Fruit fly (Drosophila melanogaster) whole organism, adult: Measurements from ENCODE around the gene Fum3.

Experiments used
- CG11617 ChIP-seq: fragments of 200-800 bp; sonication (Bioruptor generic); optimal IDR thresholded peaks from 2 replicates; lab custom pipeline; 2017; ENCODE audit warnings: mild to moderate bottlenecking, missing biosample characterization, missing genetic modification reagents, missing genetic modification characterization
- CG12768 ChIP-seq: fragments of 200-800 bp; sonication (Bioruptor generic); optimal IDR thresholded peaks from 2 replicates; lab custom pipeline; 2017; ENCODE audit warnings: missing biosample characterization, missing genetic modification characterization, mild to moderate bottlenecking, moderate library complexity, missing genetic modification reagents
- CG14711 ChIP-seq: fragments of 200-800 bp; sonication (Bioruptor generic); optimal IDR thresholded peaks from 2 replicates; lab custom pipeline; 2018; ENCODE audit warnings: missing biosample characterization, mild to moderate bottlenecking, missing genetic modification characterization, moderate library complexity
- CG5204 ChIP-seq: fragments of 200-800 bp; sonication (Bioruptor generic); optimal IDR thresholded peaks from 2 replicates; lab custom pipeline; 2016; ENCODE audit warnings: missing biosample characterization, missing genetic modification characterization
- CG7045 ChIP-seq: fragments of 200-800 bp; sonication (Bioruptor generic); optimal IDR thresholded peaks from 2 replicates; lab custom pipeline; 2017; ENCODE audit warnings: missing biosample characterization, mild to moderate bottlenecking, missing genetic modification characterization
- CG7101 ChIP-seq: fragments of 200-800 bp; sonication (Bioruptor generic); optimal IDR thresholded peaks from 2 replicates; lab custom pipeline; 2018; ENCODE audit warnings: missing biosample characterization, mild to moderate bottlenecking, missing genetic modification characterization, moderate library complexity
- Clk ChIP-seq: fragments of 200-800 bp; sonication (Bioruptor generic); optimal IDR thresholded peaks from 2 replicates; lab custom pipeline; 2017; ENCODE audit warnings: missing biosample characterization, missing genetic modification characterization
- Mnt ChIP-seq: fragments of 200-800 bp; sonication (Bioruptor generic); optimal IDR thresholded peaks from 2 replicates; lab custom pipeline; 2016; ENCODE audit warnings: missing biosample characterization, mild to moderate bottlenecking, missing genetic modification characterization
- bab1 ChIP-seq: fragments of 200-800 bp; sonication (Bioruptor generic); optimal IDR thresholded peaks from 3 replicates; lab custom pipeline; 2019; ENCODE audit warnings: missing biosample characterization, mild to moderate bottlenecking, missing genetic modification characterization, moderate library complexity
- cnc ChIP-seq, 2 experiments: fragments of >200 bp; optimal IDR thresholded peaks; 2 replicates each; lab custom pipeline; 2017
- kay ChIP-seq: fragments of 200-800 bp; sonication (Bioruptor generic); peaks from one replicate; lab custom pipeline; 2016; ENCODE audit warnings: missing biosample characterization, missing genetic modification characterization, borderline replicate concordance
- ovo ChIP-seq: fragments of 200-800 bp; sonication (Bioruptor generic); optimal IDR thresholded peaks from 2 replicates; lab custom pipeline; 2016; ENCODE audit warnings: missing biosample characterization, missing genetic modification characterization
- pad ChIP-seq: fragments of 200-800 bp; sonication (Bioruptor generic); optimal IDR thresholded peaks from 3 replicates; lab custom pipeline; 2017; ENCODE audit warnings: missing biosample characterization, missing genetic modification characterization, mild to moderate bottlenecking, moderate library complexity, missing genetic modification reagents

DNA sequence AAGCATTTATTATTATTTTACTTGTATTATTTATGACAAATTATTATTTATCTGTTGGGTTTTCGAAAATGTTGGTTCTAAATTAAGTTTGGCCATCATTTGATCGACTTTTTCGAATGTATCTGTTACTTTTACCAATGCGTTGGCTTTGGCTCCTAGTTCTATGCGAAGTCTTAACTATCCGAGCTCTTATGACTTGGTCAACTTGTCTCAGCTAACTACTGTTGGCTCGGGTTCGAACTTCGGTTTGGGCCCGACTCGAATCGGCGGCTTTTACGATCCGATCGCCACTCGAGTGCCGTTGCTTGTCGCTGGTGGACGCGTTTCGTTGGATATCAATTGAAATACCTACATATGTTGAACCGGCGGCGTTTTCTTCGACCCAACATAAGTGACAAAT is 47.7 kb upstream of the Fum3 start, which contains the start of gene CG7512:
- TF ChIP-seq CG12768 (GFP tag; lab: Kevin White, UChicago) (no peak), kay (GFP tag; lab: Kevin White, UChicago) (no peak), bab1 (no peak), CG7101 (no peak), ovo (GFP tag; lab: Kevin White, UChicago) (no peak), CG14711 (tag; lab: Kevin White, UChicago) (no peak), Mnt (GFP tag; lab: Kevin White, UChicago) (no peak), CG7045 (GFP tag; lab: Kevin White, UChicago) (no peak), Clk (no peak), CG5204 (GFP tag; lab: Kevin White, UChicago) (no peak), cnc (optimal IDR thresholded peaks at IDR 0.05; lab: Kevin White, UChicago) (no peak), pad (no peak), CG11617 (no peak)
